Worm (Caenorhabditis elegans): ENCODE results near the gene R155.5.

R155.5 gene

DNA sequence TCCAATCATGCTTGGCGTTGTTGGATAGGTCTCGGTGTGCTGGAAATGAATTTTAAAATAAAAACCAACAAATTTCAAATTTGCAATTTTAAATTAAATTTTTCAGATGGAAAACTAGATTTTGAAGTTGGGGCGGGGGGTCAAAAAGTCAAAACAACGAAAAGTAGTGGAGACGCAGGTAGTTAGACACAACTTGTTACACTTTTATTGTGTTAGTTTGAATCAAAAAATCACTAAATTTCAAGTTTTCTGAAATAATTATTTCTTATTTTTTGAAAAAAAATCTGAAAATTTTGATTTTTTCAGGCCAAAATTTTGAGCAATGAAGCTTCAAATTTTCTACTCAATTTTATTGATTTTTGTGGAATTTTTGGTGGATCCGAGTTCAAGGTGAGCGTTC is 17.4 kb upstream of the R155.5 start, which contains the start of gene Y39A3B.8:
Gene Y39A3B.8 (plus strand): TSS at position 301 of the 400 bp plus-strand sequence.
- TF ChIP-seq nhr-237 (tag; optimal IDR thresholded peaks at IDR 0.05) (no peak), nhr-21 (tag; optimal IDR thresholded peaks at IDR 0.05) (no peak), zag-1 (tag; optimal IDR thresholded peaks at IDR 0.05) (no peak), F13H6.1 (tag; optimal IDR thresholded peaks at IDR 0.05) (no peak), alr-1 (tag; optimal IDR thresholded peaks at IDR 0.05) (no peak), nhr-23 (tag; optimal IDR thresholded peaks at IDR 0.05) (no peak), unc-62 (GFP tag; optimal IDR thresholded peaks at IDR 0.05) (no peak), lin-11 (tag; optimal IDR thresholded peaks at IDR 0.05) (no peak), Y55F3AM.14 (GFP tag; optimal IDR thresholded peaks at IDR 0.05) (no peak), sma-3 (GFP tag; optimal IDR thresholded peaks at IDR 0.05) (no peak), egl-27 (tag; optimal IDR thresholded peaks at IDR 0.05) (no peak), elt-1 (tag; optimal IDR thresholded peaks at IDR 0.05) (no peak), ztf-11 (tag; optimal IDR thresholded peaks at IDR 0.05) (no peak), sem-4 (tag; optimal IDR thresholded peaks at IDR 0.05) (no peak)

DNA sequence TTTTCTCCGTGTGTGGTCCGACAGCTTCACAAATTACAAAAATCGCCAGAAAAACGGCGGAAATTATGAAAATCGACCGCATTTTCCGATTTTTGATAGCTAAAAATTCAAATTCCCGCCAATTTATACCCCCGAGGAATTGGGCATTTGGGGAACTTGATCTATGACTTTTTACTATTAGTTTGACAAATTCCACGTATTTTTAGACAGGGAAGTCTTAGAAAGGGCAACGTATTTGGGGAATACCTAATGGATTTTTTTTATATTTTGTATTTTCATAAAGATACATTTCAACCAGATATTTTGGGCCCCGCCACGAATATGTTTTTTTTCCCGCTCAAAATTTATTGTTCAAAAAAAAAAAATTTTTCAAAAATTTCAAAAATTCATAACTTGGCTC is 14.5 kb upstream of the R155.5 start, which contains the start of gene Y39A3B.7:
Gene Y39A3B.7 (minus strand): TSS at position 101 of the 400 bp plus-strand sequence.
- no peak for TF ChIP-seq sem-4 (tag; optimal IDR thresholded peaks at IDR 0.05)
- no peak for TF ChIP-seq elt-1 (tag; optimal IDR thresholded peaks at IDR 0.05)
- TF ChIP-seq egl-27 (tag; optimal IDR thresholded peaks at IDR 0.05) = no peak
- TF ChIP-seq nhr-77 (tag; optimal IDR thresholded peaks at IDR 0.05) = no peak
- TF ChIP-seq R02D3.7 (tag; optimal IDR thresholded peaks at IDR 0.05) = no peak
- TF ChIP-seq ZK546.5 (tag; optimal IDR thresholded peaks at IDR 0.05) = no peak
- TF ChIP-seq gmeb-1 (tag; optimal IDR thresholded peaks at IDR 0.05) = no peak
- no peak for TF ChIP-seq mbf-1 (tag; optimal IDR thresholded peaks at IDR 0.05)
- TF ChIP-seq ama-1 (optimal IDR thresholded peaks at IDR 0.05) = no peak
- TF ChIP-seq fos-1 (tag; optimal IDR thresholded peaks at IDR 0.05) = no peak
- TF ChIP-seq crh-2 (tag; optimal IDR thresholded peaks at IDR 0.05) = no peak
- TF ChIP-seq skn-1 (tag; optimal IDR thresholded peaks at IDR 0.05) = no peak

- no peak for TF ChIP-seq nhr-77 (tag; optimal IDR thresholded peaks at IDR 0.05)
- no peak for TF ChIP-seq crh-2 (tag; optimal IDR thresholded peaks at IDR 0.05)
- no peak for TF ChIP-seq ztf-11 (tag; optimal IDR thresholded peaks at IDR 0.05)
- no peak for TF ChIP-seq skn-1 (tag; optimal IDR thresholded peaks at IDR 0.05)
- TF ChIP-seq ztf-4 (tag; optimal IDR thresholded peaks at IDR 0.05) = no peak
Measured at ce11 chrIII:1982597-1983244, 12.4 kb upstream of the R155.5 start, which contains the start of gene srd-66. TSS of gene srd-66 (minus strand) at chrIII:1982647.

- TF ChIP-seq alr-1 (tag; optimal IDR thresholded peaks at IDR 0.05) (no peak), nhr-10 (tag; optimal IDR thresholded peaks at IDR 0.05) (no peak), lsy-2 (tag; optimal IDR thresholded peaks at IDR 0.05) (no peak), lin-13 (GFP tag; optimal IDR thresholded peaks at IDR 0.05) (no peak), unc-39 (tag; optimal IDR thresholded peaks at IDR 0.05) (no peak), unc-62 (GFP tag; optimal IDR thresholded peaks at IDR 0.05) (no peak), nhr-12 (tag; optimal IDR thresholded peaks at IDR 0.05) (no peak), mbf-1 (tag; optimal IDR thresholded peaks at IDR 0.05) (no peak), ztf-4 (tag; optimal IDR thresholded peaks at IDR 0.05) (no peak), aly-2 (tag; optimal IDR thresholded peaks at IDR 0.05) (no peak), sma-3 (GFP tag; optimal IDR thresholded peaks at IDR 0.05) (no peak), F13H6.1 (tag; optimal IDR thresholded peaks at IDR 0.05) (no peak), gmeb-1 (tag; optimal IDR thresholded peaks at IDR 0.05) (no peak), nhr-6 (tag; optimal IDR thresholded peaks at IDR 0.05) (no peak), ama-1 (optimal IDR thresholded peaks at IDR 0.05) (no peak), nhr-129 (tag; optimal IDR thresholded peaks at IDR 0.05) (no peak), zag-1 (tag; optimal IDR thresholded peaks at IDR 0.05) (no peak), lin-11 (tag; optimal IDR thresholded peaks at IDR 0.05) (no peak)
Measured at ce11 chrIII:1981467-1981866, 11.1 kb upstream of the R155.5 start.

DNA sequence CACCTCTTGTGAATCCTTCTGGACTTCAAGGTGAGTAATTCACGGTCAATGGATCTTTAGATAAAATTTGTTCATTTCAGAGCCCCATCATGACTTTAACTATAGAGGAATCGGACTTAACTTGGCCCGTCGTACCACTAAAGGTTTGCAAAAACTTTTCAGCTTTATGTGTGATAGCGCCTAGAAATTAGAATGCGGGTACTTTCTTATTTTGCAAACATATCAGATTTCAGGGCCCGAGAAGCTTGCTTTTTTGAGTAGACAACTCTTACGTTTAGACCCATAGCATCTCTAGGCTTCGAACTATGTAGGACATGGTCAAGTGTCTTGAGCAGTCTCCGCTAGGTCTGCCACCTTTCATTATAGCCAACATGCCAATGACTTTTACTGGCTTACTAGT is 7.1 kb upstream of the R155.5 start:
- TF ChIP-seq unc-55 (GFP tag; optimal IDR thresholded peaks at IDR 0.05) (no peak), skn-1 (tag; optimal IDR thresholded peaks at IDR 0.05) (no peak), fos-1 (tag; optimal IDR thresholded peaks at IDR 0.05) (no peak), ceh-16 (tag; optimal IDR thresholded peaks at IDR 0.05) (no peak), nhr-129 (tag; optimal IDR thresholded peaks at IDR 0.05) (no peak), nhr-11 (tag; optimal IDR thresholded peaks at IDR 0.05) (no peak), elt-3 (tag; optimal IDR thresholded peaks at IDR 0.05) (no peak)

Data from whole organism, L2 larva.